Worm (Caenorhabditis elegans) whole organism, mixed stage, embryonic: Measurements from ENCODE around the gene F54E4.3.
A peak's percentile ranks its signal among the peaks of the same experiment; 100 is the strongest.

ENCODE experiments used
- M03D4.4 ChIP-seq: sonication (generic microtip); optimal IDR thresholded peaks from 2 replicates; lab custom pipeline; 2017; ENCODE audit warnings: mild to moderate bottlenecking, missing genetic modification characterization, missing compliant biosample characterization
- bed-3 ChIP-seq: fragments of 200-800 bp; sonication (Bioruptor generic); optimal IDR thresholded peaks from 3 replicates; lab custom pipeline; 2018; ENCODE audit warnings: mild to moderate bottlenecking, missing genetic modification characterization, moderate library complexity, missing compliant biosample characterization
- blmp-1 ChIP-seq: fragments of 150-350 bp; optimal IDR thresholded peaks from 2 replicates; lab custom pipeline; 2014; ENCODE audit warnings: missing biosample characterization, missing genetic modification characterization
- ceh-43 ChIP-seq: fragments of 200-800 bp; sonication (Bioruptor generic); optimal IDR thresholded peaks from 2 replicates; lab custom pipeline; 2018; ENCODE audit warnings: mild to moderate bottlenecking, missing genetic modification characterization, moderate library complexity, missing compliant biosample characterization
- ceh-83 ChIP-seq: fragments of 200-800 bp; sonication (Bioruptor generic); optimal IDR thresholded peaks from 2 replicates; lab custom pipeline; 2018; ENCODE audit warnings: mild to moderate bottlenecking, missing genetic modification characterization, missing compliant biosample characterization
- ces-1 ChIP-seq: fragments of 150-350 bp; optimal IDR thresholded peaks from 2 replicates; lab custom pipeline; 2014; ENCODE audit warnings: missing biosample characterization, missing genetic modification reagents, missing genetic modification characterization
- cnd-1 ChIP-seq: fragments of 200-800 bp; sonication (Bioruptor generic); optimal IDR thresholded peaks from 2 replicates; lab custom pipeline; 2018; ENCODE audit warnings: mild to moderate bottlenecking, missing genetic modification characterization, missing compliant biosample characterization
- drap-1 ChIP-seq: fragments of 200-800 bp; sonication (Bioruptor generic); optimal IDR thresholded peaks from 3 replicates; lab custom pipeline; 2018; ENCODE audit warnings: mild to moderate bottlenecking, missing genetic modification characterization, missing compliant biosample characterization
- elt-3 ChIP-seq: fragments of 150-350 bp; optimal IDR thresholded peaks from 2 replicates; lab custom pipeline; 2014; ENCODE audit warnings: missing biosample characterization, missing genetic modification characterization
- flh-1 ChIP-seq: fragments of 200-800 bp; sonication (Bioruptor generic); optimal IDR thresholded peaks from 2 replicates; lab custom pipeline; 2018; ENCODE audit warnings: mild to moderate bottlenecking, missing genetic modification characterization, moderate library complexity, missing compliant biosample characterization
- ham-2 ChIP-seq: fragments of 200-800 bp; sonication (Bioruptor generic); optimal IDR thresholded peaks from 2 replicates; lab custom pipeline; 2018; ENCODE audit warnings: mild to moderate bottlenecking, missing genetic modification characterization, missing compliant biosample characterization
- hlh-1 ChIP-seq: fragments of 150-350 bp; optimal IDR thresholded peaks from 2 replicates; lab custom pipeline; 2014; ENCODE audit warnings: missing biosample characterization, missing genetic modification reagents, missing genetic modification characterization
- lin-13 ChIP-seq: fragments of 150-350 bp; optimal IDR thresholded peaks from 2 replicates; lab custom pipeline; 2014; ENCODE audit warnings: missing biosample characterization, missing genetic modification characterization
- lin-32 ChIP-seq: fragments of 200-800 bp; sonication (Bioruptor generic); optimal IDR thresholded peaks from 2 replicates; lab custom pipeline; 2018; ENCODE audit warnings: mild to moderate bottlenecking, missing genetic modification characterization, missing compliant biosample characterization
- lsy-2 ChIP-seq: fragments of 150-350 bp; optimal IDR thresholded peaks from 2 replicates; lab custom pipeline; 2014; ENCODE audit warnings: missing biosample characterization, missing genetic modification characterization
- mab-5 ChIP-seq: fragments of 150-350 bp; optimal IDR thresholded peaks from 2 replicates; lab custom pipeline; 2014; ENCODE audit warnings: missing biosample characterization, missing genetic modification characterization
- mep-1 ChIP-seq: fragments of 150-350 bp; optimal IDR thresholded peaks from 2 replicates; lab custom pipeline; 2017; ENCODE audit warnings: missing biosample characterization, missing genetic modification reagents, missing genetic modification characterization, inconsistent platforms
- mls-2 ChIP-seq: sonication (generic microtip); optimal IDR thresholded peaks from 2 replicates; lab custom pipeline; 2016; ENCODE audit warnings: mild to moderate bottlenecking, missing genetic modification characterization, moderate library complexity, missing compliant biosample characterization
- nhr-12 ChIP-seq: fragments of 150-350 bp; optimal IDR thresholded peaks from 2 replicates; lab custom pipeline; 2014; ENCODE audit warnings: missing biosample characterization, missing genetic modification characterization
- nhr-2 ChIP-seq: fragments of 150-350 bp; optimal IDR thresholded peaks from 2 replicates; lab custom pipeline; 2014; ENCODE audit warnings: missing biosample characterization, missing genetic modification characterization
- nhr-76 ChIP-seq: sonication (generic microtip); optimal IDR thresholded peaks from 2 replicates; lab custom pipeline; 2017; ENCODE audit warnings: missing biosample characterization, missing genetic modification characterization
- pha-4 ChIP-seq: fragments of 150-350 bp; optimal IDR thresholded peaks from 2 replicates; lab custom pipeline; 2018; ENCODE audit warnings: missing biosample characterization, missing genetic modification reagents, missing genetic modification characterization
- sem-2 ChIP-seq: fragments of 200-800 bp; sonication (Bioruptor generic); optimal IDR thresholded peaks from 2 replicates; lab custom pipeline; 2018; ENCODE audit warnings: mild to moderate bottlenecking, missing genetic modification characterization, missing compliant biosample characterization
- snpc-4 ChIP-seq: fragments of 150-350 bp; optimal IDR thresholded peaks from 2 replicates; lab custom pipeline; 2014; ENCODE audit warnings: missing biosample characterization, missing genetic modification characterization
- sptf-1 ChIP-seq: sonication (generic microtip); optimal IDR thresholded peaks from 2 replicates; lab custom pipeline; 2017; ENCODE audit warnings: mild to moderate bottlenecking, missing genetic modification characterization, moderate library complexity, missing compliant biosample characterization
- tbx-8 ChIP-seq: fragments of 200-800 bp; sonication (Bioruptor generic); optimal IDR thresholded peaks from 2 replicates; lab custom pipeline; 2018; ENCODE audit warnings: mild to moderate bottlenecking, missing genetic modification characterization, moderate library complexity, missing compliant biosample characterization
- unc-120 ChIP-seq: sonication (generic microtip); optimal IDR thresholded peaks from 2 replicates; lab custom pipeline; 2017; ENCODE audit warnings: missing genetic modification characterization, missing compliant biosample characterization; ENCODE audit not compliant: poor library complexity, severe bottlenecking
- unc-39 ChIP-seq: fragments of 150-350 bp; optimal IDR thresholded peaks from 2 replicates; lab custom pipeline; 2014; ENCODE audit warnings: missing biosample characterization, missing genetic modification characterization
- unc-62 ChIP-seq: fragments of 150-350 bp; optimal IDR thresholded peaks from 2 replicates; lab custom pipeline; 2014; ENCODE audit warnings: missing biosample characterization, missing genetic modification reagents, missing genetic modification characterization
- zip-8 ChIP-seq: fragments of 150-350 bp; optimal IDR thresholded peaks from 2 replicates; lab custom pipeline; 2014; ENCODE audit warnings: missing biosample characterization, missing genetic modification characterization
- ztf-11 ChIP-seq: fragments of 150-350 bp; optimal IDR thresholded peaks from 2 replicates; lab custom pipeline; 2014; ENCODE audit warnings: missing biosample characterization, missing genetic modification characterization

The F54E4.3 gene

DNA sequence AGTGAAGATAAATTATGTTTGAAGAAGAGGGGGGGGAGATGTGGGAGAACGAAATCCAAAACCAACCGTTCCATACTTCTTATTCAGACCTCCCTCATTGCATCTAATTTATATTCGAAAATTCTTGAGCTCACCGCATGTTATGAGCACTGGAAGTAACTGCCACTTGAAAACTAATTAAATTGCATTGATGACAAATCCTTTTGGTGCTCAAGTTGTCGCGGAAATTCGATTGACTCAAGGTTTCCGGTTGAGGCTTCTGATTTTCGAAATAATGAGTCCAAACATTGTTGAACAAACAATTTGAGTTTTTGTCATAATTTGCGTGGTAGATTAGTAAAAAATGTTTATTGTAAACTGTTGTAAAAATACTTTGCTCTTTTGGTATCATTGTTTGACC lies 15.8 kb upstream of the F54E4.3 start:
- TF ChIP-seq ces-1 (GFP tag; lab: Kevin White, UChicago) (peak; percentile 92), zip-8 (no peak)

DNA sequence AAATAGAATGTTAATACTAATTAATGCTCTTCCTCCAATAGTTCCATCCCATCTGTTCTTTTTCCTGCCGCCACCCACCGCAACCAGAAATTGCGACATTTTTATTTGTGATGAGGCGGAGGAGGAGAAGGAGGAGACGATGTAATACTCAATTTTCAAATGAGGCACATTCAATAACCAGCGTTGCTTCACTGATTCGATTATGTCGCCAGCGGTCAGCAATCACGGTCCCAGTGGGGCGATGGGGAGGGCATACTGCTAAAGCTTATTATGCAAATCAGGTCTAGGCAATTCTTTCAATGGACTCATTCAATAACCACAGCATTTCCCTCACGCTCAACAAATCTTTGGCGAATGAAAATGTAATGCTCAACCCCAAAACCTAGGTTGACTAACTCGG lies 13.0 kb upstream of the F54E4.3 start:
- TF ChIP-seq mep-1 (tag; lab: Kevin White, UChicago) (peak; percentile 16), cnd-1 (tag; lab: Kevin White, UChicago) (peak; percentile 18), ces-1 (GFP tag; lab: Kevin White, UChicago) (peak; percentile 100), pha-4 (tag; lab: Kevin White, UChicago) (no peak)

DNA sequence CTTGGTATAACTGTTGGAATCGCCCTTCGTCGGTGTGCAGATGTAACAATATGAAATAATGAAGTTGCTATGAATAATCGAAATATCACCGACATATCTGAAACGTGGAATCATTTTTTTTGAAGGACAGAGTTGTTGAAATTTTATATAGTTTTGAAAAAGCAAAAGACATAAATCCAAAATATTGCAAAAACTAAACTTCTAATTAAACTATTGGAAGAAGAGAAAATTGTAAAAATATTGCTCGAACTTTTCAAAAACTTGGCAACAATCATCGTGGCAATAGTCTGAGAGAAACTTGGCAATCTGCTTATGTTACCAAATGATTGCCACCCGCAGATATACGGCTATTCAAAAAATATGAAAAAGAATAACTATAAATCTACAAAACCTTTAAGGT lies 9.2 kb upstream of the F54E4.3 start, which contains the start of gene F54E4.4:
TSS of gene F54E4.4 (minus strand) at position 101 of the 400 bp plus-strand sequence.
- no peak for TF ChIP-seq flh-1 (GFP tag; lab: Kevin White, UChicago)
- TF ChIP-seq tbx-8 (GFP tag; lab: Kevin White, UChicago), result no peak
- no peak for TF ChIP-seq ces-1 (GFP tag; lab: Kevin White, UChicago)
- no peak for TF ChIP-seq lin-13 (tag; lab: Kevin White, UChicago)
- TF ChIP-seq mls-2 (tag; lab: Kevin White, UChicago), result no peak
- TF ChIP-seq bed-3 (GFP tag; lab: Kevin White, UChicago), result no peak
- TF ChIP-seq nhr-2 (tag; lab: Kevin White, UChicago), result no peak
- no peak for TF ChIP-seq ztf-11 (tag; lab: Kevin White, UChicago)
- no peak for TF ChIP-seq sem-2 (GFP tag; lab: Kevin White, UChicago)

DNA sequence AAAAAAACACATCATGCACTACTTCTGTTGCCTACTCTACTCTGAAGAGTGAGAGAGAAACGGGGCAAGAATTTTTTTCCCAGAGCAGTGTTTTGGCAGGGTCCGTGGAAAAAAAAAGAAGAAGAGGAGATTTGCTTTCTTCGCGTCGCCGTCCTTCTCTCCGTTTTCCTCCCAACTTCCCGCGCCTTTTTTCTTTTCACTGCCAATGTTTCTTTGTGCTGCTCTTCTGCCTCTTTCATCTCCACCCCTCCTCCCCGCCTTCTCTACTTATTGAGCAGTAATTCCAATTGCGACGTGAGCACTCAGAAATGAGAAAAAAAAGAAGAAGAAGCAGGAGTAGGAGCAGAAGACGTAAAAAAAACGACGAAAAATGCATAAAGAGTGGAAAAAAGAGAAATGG lies 3.7 kb upstream of the F54E4.3 start:
- TF ChIP-seq ces-1 (GFP tag; lab: Kevin White, UChicago) (peak; percentile 69), unc-120 (tag; lab: Kevin White, UChicago) (peak; percentile 39), mep-1 (tag; lab: Kevin White, UChicago) (no peak), zip-8 (no peak), mls-2 (tag; lab: Kevin White, UChicago) (peak; percentile 22), tbx-8 (GFP tag; lab: Kevin White, UChicago) (no peak)

DNA sequence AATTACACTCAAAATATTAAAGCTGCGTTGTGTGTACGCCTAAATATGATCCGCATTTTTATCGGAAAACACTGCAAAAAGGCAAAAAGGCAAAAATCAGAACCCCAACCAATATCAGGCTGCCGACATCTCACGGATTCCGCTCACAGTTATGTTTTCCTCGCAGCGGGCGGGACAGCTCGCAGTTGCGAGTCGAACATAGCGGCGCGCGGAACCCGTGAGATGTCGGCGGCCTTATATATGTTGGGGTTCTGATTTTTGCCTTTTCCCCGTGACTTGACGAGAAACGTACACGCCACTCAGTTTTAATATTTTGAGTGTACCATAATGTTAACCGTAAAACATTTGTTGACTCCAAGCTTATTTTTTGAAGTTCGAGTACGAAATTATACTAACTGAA lies 1.2 kb upstream of the F54E4.3 start:
- TF ChIP-seq unc-39 (tag; lab: Kevin White, UChicago) (no peak), mep-1 (tag; lab: Kevin White, UChicago) (no peak), drap-1 (GFP tag; lab: Kevin White, UChicago) (no peak), blmp-1 (no peak), nhr-76 (tag; lab: Kevin White, UChicago) (no peak), ztf-11 (tag; lab: Kevin White, UChicago) (no peak), zip-8 (no peak), cnd-1 (tag; lab: Kevin White, UChicago) (no peak), nhr-12 (tag; lab: Kevin White, UChicago) (no peak), nhr-2 (tag; lab: Kevin White, UChicago) (no peak), unc-120 (tag; lab: Kevin White, UChicago) (no peak), lsy-2 (tag; lab: Kevin White, UChicago) (no peak), sptf-1 (tag; lab: Kevin White, UChicago) (no peak)

DNA sequence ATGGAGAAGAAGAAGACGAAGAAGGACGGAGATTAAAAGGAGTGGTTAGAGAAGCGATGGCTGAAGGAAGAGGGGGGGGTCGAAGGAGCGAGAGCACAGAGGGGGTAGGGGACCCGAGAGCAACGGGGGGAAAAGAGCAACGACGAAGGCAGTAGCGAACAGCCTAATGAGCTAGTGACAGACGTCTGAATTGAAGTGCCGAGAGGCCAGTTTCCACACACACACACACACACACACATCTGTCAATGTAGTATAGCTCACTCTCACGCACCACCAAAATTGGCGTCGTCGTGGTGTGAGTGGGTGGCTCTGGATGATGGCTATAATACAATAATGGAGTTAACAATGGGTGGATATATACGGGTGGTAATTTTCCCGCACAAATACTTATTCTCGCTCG lies 491 bp upstream of the F54E4.3 start:
- TF ChIP-seq mab-5 (no peak), unc-39 (tag; lab: Kevin White, UChicago) (no peak), ztf-11 (tag; lab: Kevin White, UChicago) (no peak), hlh-1 (peak; percentile 19), drap-1 (GFP tag; lab: Kevin White, UChicago) (peak; percentile 43), ceh-43 (GFP tag; lab: Kevin White, UChicago) (peak; percentile 13), lin-32 (GFP tag; lab: Kevin White, UChicago) (no peak), ceh-83 (GFP tag; lab: Kevin White, UChicago) (peak; percentile 9), blmp-1 (no peak), nhr-12 (tag; lab: Kevin White, UChicago) (no peak), pha-4 (tag; lab: Kevin White, UChicago) (no peak), bed-3 (GFP tag; lab: Kevin White, UChicago) (no peak), snpc-4 (tag; lab: Kevin White, UChicago) (no peak), elt-3 (no peak), ces-1 (GFP tag; lab: Kevin White, UChicago) (peak; percentile 97), cnd-1 (tag; lab: Kevin White, UChicago) (peak; percentile 74), M03D4.4 (tag; lab: Kevin White, UChicago) (peak; percentile 20), sptf-1 (tag; lab: Kevin White, UChicago) (peak; percentile 87), mls-2 (tag; lab: Kevin White, UChicago) (peak; percentile 57), ham-2 (peak; percentile 11), unc-62 (GFP tag; lab: Kevin White, UChicago) (peak; percentile 62)
